Fruit fly (Drosophila melanogaster): ENCODE data around the gene Cad96Ca.
A peak's percentile ranks its signal among the peaks of the same experiment; 100 is the strongest.

The Cad96Ca gene

dm6 chr3R:25207405-25208003 is 579 bp downstream of the Cad96Ca start (continued):
- TF ChIP-seq BtbVII (GFP tag; optimal IDR thresholded peaks at IDR 0.05): peak; percentile 71
- TF ChIP-seq fd64A (GFP tag; optimal IDR thresholded peaks at IDR 0.05): no peak
- peak; percentile 24; the same call in 1 of the 2 replicates for TF ChIP-seq gsb (GFP tag; IDR thresholded peaks at IDR 0.05)
- peak; percentile 33; the same call in 1 of the 2 replicates for TF ChIP-seq al (GFP tag; IDR thresholded peaks at IDR 0.05)
- no peak for TF ChIP-seq CG34224 (GFP tag; IDR thresholded peaks at IDR 0.05; ENCODE audit: partially characterized antibody)
- no peak for TF ChIP-seq gt (GFP tag; IDR thresholded peaks at IDR 0.05)
- TF ChIP-seq Med (GFP tag): peak; percentile 84
- peak; percentile 80 for TF ChIP-seq CG7839 (tag; optimal IDR thresholded peaks at IDR 0.05)
- peak; percentile 76 for TF ChIP-seq ranshi (GFP tag; IDR thresholded peaks at IDR 0.05)
- TF ChIP-seq Rx (GFP tag; IDR thresholded peaks at IDR 0.05): peak; percentile 64; the same call in 1 of the 2 replicates
- TF ChIP-seq CG12104 (GFP tag; optimal IDR thresholded peaks at IDR 0.05): peak; percentile 67
- TF ChIP-seq luna (GFP tag; optimal IDR thresholded peaks at IDR 0.05): no peak
- TF ChIP-seq h (optimal IDR thresholded peaks at IDR 0.05): no peak
- 0 out of 2 replicates have a peak, but pooled peaks have one; percentile 14 for TF ChIP-seq CG17612 (GFP tag; IDR thresholded peaks at IDR 0.05)
- TF ChIP-seq repo (GFP tag; optimal IDR thresholded peaks at IDR 0.05): no peak
- peak; percentile 41 for TF ChIP-seq gcm2 (GFP tag; optimal IDR thresholded peaks at IDR 0.05)
- TF ChIP-seq exex (tag; optimal IDR thresholded peaks at IDR 0.05): peak; percentile 8
- no peak for TF ChIP-seq Trl (optimal IDR thresholded peaks at IDR 0.05)
- TF ChIP-seq Trl (GFP tag; optimal IDR thresholded peaks at IDR 0.05): peak; percentile 21
- peak; percentile 10 for TF ChIP-seq kay (GFP tag; optimal IDR thresholded peaks at IDR 0.05)
- TF ChIP-seq emc (GFP tag; optimal IDR thresholded peaks at IDR 0.05): no peak
- TF ChIP-seq kah (GFP tag; optimal IDR thresholded peaks at IDR 0.05): peak; percentile 42
- peak; percentile 43 for TF ChIP-seq ems (GFP tag; optimal IDR thresholded peaks at IDR 0.05)
- TF ChIP-seq Ssrp (tag; optimal IDR thresholded peaks at IDR 0.05): peak; percentile 75
- TF ChIP-seq Camta (GFP tag; optimal IDR thresholded peaks at IDR 0.05): peak; percentile 40
- no peak for TF ChIP-seq cato (GFP tag; optimal IDR thresholded peaks at IDR 0.05; ENCODE audit: borderline replicate concordance)
- TF ChIP-seq CG14965 (GFP tag; optimal IDR thresholded peaks at IDR 0.05; ENCODE audit: borderline replicate concordance): no peak
- peak; percentile 85 for TF ChIP-seq CG18262 (tag; optimal IDR thresholded peaks at IDR 0.05)
- peak; percentile 75 for TF ChIP-seq oc (tag; optimal IDR thresholded peaks at IDR 0.05)
- peak; percentile 60 for TF ChIP-seq CG14050 (GFP tag; IDR thresholded peaks at IDR 0.05)
- TF ChIP-seq HmgD (GFP tag; optimal IDR thresholded peaks at IDR 0.05): no peak
- peak; percentile 7 for TF ChIP-seq sqz (GFP tag; optimal IDR thresholded peaks at IDR 0.05)
- peak; percentile 66 for TF ChIP-seq sob (GFP tag; IDR thresholded peaks at IDR 0.05)
- no peak for TF ChIP-seq CG13894 (tag; optimal IDR thresholded peaks at IDR 0.05)
- no peak; the same call in 1 of the 2 replicates for TF ChIP-seq chm (GFP tag; IDR thresholded peaks at IDR 0.05)
- TF ChIP-seq dpn (GFP tag; optimal IDR thresholded peaks at IDR 0.05): peak; percentile 41 to 70
- TF ChIP-seq salm (tag; optimal IDR thresholded peaks at IDR 0.05): peak; percentile 68
- TF ChIP-seq ken (GFP tag; IDR thresholded peaks at IDR 0.05): peak; percentile 66; the same call in 2 of the 3 replicates
- no peak for TF ChIP-seq Jarid2 (GFP tag; optimal IDR thresholded peaks at IDR 0.05)
- no peak for TF ChIP-seq tna (GFP tag; IDR thresholded peaks at IDR 0.05; ENCODE audit: partially characterized antibody)
- TF ChIP-seq MTF-1 (GFP tag; optimal IDR thresholded peaks at IDR 0.05; ENCODE audit: borderline replicate concordance): peak; percentile 50
- TF ChIP-seq CkIIα-i1 (GFP tag; IDR thresholded peaks at IDR 0.05): no peak
- TF ChIP-seq sr (GFP tag; IDR thresholded peaks at IDR 0.05): 0 out of 3 replicates have a peak, but pooled peaks have one; percentile 19
- TF ChIP-seq Ptx1 (GFP tag; IDR thresholded peaks at IDR 0.05): peak; percentile 71
- TF ChIP-seq CG4328 (GFP tag; optimal IDR thresholded peaks at IDR 0.05): peak; percentile 56
- peak; percentile 69 for TF ChIP-seq CG1233 (GFP tag; optimal IDR thresholded peaks at IDR 0.05)
- peak; percentile 50 for TF ChIP-seq Oaz (GFP tag; IDR thresholded peaks at IDR 0.05)
- TF ChIP-seq Dll (GFP tag; IDR thresholded peaks at IDR 0.05; ENCODE audit: partially characterized antibody): no peak
- TF ChIP-seq NC2β (GFP tag; optimal IDR thresholded peaks at IDR 0.05): no peak
- TF ChIP-seq Xbp1 (GFP tag; optimal IDR thresholded peaks at IDR 0.05): peak; percentile 71
- TF ChIP-seq dati (GFP tag; IDR thresholded peaks at IDR 0.05): no peak
